Worm (Caenorhabditis elegans): Measurements from ENCODE around the gene R08C7.5.

R08C7.5 gene

ce11 chrIV:4429901-4430300, at the start of gene R08C7.5, which contains the start of gene str-185:
Gene R08C7.5, plus strand, starts transcription at chrIV:4430229.
Gene str-185, minus strand, starts transcription at chrIV:4430001.
- TF ChIP-seq lin-11 (tag; optimal IDR thresholded peaks at IDR 0.05) (no peak), nhr-129 (tag; optimal IDR thresholded peaks at IDR 0.05) (no peak), nhr-11 (tag; optimal IDR thresholded peaks at IDR 0.05) (no peak), lin-39 (tag; optimal IDR thresholded peaks at IDR 0.05) (no peak), crh-2 (tag; optimal IDR thresholded peaks at IDR 0.05) (no peak), sem-4 (tag; optimal IDR thresholded peaks at IDR 0.05) (no peak), ceh-16 (tag; optimal IDR thresholded peaks at IDR 0.05) (no peak), nhr-12 (tag; optimal IDR thresholded peaks at IDR 0.05) (no peak), ztf-4 (tag; optimal IDR thresholded peaks at IDR 0.05) (no peak), dmd-4 (tag; optimal IDR thresholded peaks at IDR 0.05) (no peak), elt-1 (tag; optimal IDR thresholded peaks at IDR 0.05) (no peak), lsy-2 (tag; optimal IDR thresholded peaks at IDR 0.05) (no peak), nhr-77 (tag; optimal IDR thresholded peaks at IDR 0.05) (no peak), unc-55 (GFP tag; optimal IDR thresholded peaks at IDR 0.05) (no peak), nhr-23 (tag; optimal IDR thresholded peaks at IDR 0.05) (no peak), skn-1 (tag; optimal IDR thresholded peaks at IDR 0.05) (no peak), ceh-82 (tag; optimal IDR thresholded peaks at IDR 0.05) (no peak), ZK546.5 (tag; optimal IDR thresholded peaks at IDR 0.05) (no peak)

ce11 chrIV:4386351-4386750, 43.7 kb upstream of the R08C7.5 start, which contains the start of gene tald-1:
Gene tald-1, plus strand, starts transcription at chrIV:4386651.
- TF ChIP-seq nhr-25 (tag; optimal IDR thresholded peaks at IDR 0.05) (no peak), lsy-2 (tag; optimal IDR thresholded peaks at IDR 0.05) (no peak), fos-1 (tag; optimal IDR thresholded peaks at IDR 0.05) (peak; percentile 47)

- TF ChIP-seq peb-1 (tag; optimal IDR thresholded peaks at IDR 0.05) = no peak
- no peak for TF ChIP-seq nhr-11 (tag; optimal IDR thresholded peaks at IDR 0.05)
- peak; percentile 92 for TF ChIP-seq lin-13 (GFP tag; optimal IDR thresholded peaks at IDR 0.05)
- peak; percentile 83 for TF ChIP-seq lin-11 (tag; optimal IDR thresholded peaks at IDR 0.05)
- no peak for TF ChIP-seq unc-62 (GFP tag; optimal IDR thresholded peaks at IDR 0.05)
- TF ChIP-seq Y55F3AM.14 (GFP tag; optimal IDR thresholded peaks at IDR 0.05) = peak; percentile 94
- TF ChIP-seq dmd-4 (tag; optimal IDR thresholded peaks at IDR 0.05) = no peak
- TF ChIP-seq ztf-1 (GFP tag; conservative IDR thresholded peaks at IDR 0.05) = no peak
- TF ChIP-seq nhr-12 (tag; optimal IDR thresholded peaks at IDR 0.05) = no peak
- peak; percentile 86 for TF ChIP-seq ceh-82 (tag; optimal IDR thresholded peaks at IDR 0.05)
- no peak for TF ChIP-seq aly-2 (tag; optimal IDR thresholded peaks at IDR 0.05)
- TF ChIP-seq egl-27 (tag; optimal IDR thresholded peaks at IDR 0.05) = peak; percentile 51
- TF ChIP-seq R02D3.7 (tag; optimal IDR thresholded peaks at IDR 0.05) = peak; percentile 58
- peak; percentile 98 for TF ChIP-seq sma-3 (GFP tag; optimal IDR thresholded peaks at IDR 0.05)
- TF ChIP-seq nhr-10 (tag; optimal IDR thresholded peaks at IDR 0.05) = no peak
- TF ChIP-seq ztf-4 (tag; optimal IDR thresholded peaks at IDR 0.05) = peak; percentile 84
- peak; percentile 89 for TF ChIP-seq mab-5 (tag; optimal IDR thresholded peaks at IDR 0.05)
- no peak for TF ChIP-seq ztf-11 (tag; optimal IDR thresholded peaks at IDR 0.05)
- peak; percentile 95 for TF ChIP-seq nhr-25 (tag; optimal IDR thresholded peaks at IDR 0.05)
- TF ChIP-seq unc-39 (tag; optimal IDR thresholded peaks at IDR 0.05) = no peak
- TF ChIP-seq gmeb-1 (tag; optimal IDR thresholded peaks at IDR 0.05) = peak; percentile 94
- no peak for TF ChIP-seq alr-1 (tag; optimal IDR thresholded peaks at IDR 0.05)
- peak; percentile 78 for TF ChIP-seq nhr-6 (tag; optimal IDR thresholded peaks at IDR 0.05)
- peak; percentile 88 for TF ChIP-seq unc-55 (GFP tag; optimal IDR thresholded peaks at IDR 0.05)
- no peak for TF ChIP-seq elt-1 (tag; optimal IDR thresholded peaks at IDR 0.05)
- TF ChIP-seq lin-39 (tag; optimal IDR thresholded peaks at IDR 0.05) = no peak
- peak in 1 of 2 experiments; percentile 52 for TF ChIP-seq mdl-1 (tag; optimal IDR thresholded peaks at IDR 0.05)
- TF ChIP-seq crh-2 (tag; optimal IDR thresholded peaks at IDR 0.05) = peak; percentile 90
- no peak for TF ChIP-seq elt-3 (tag; optimal IDR thresholded peaks at IDR 0.05)
- TF ChIP-seq F13H6.1 (tag; optimal IDR thresholded peaks at IDR 0.05) = peak; percentile 95
- TF ChIP-seq mbf-1 (tag; optimal IDR thresholded peaks at IDR 0.05) = no peak
- TF ChIP-seq blmp-1 (tag; optimal IDR thresholded peaks at IDR 0.05; ENCODE audit: insufficient read depth) = peak; percentile 57
- peak; percentile 91 to 97 for TF ChIP-seq lsy-2 (tag; optimal IDR thresholded peaks at IDR 0.05)
- TF ChIP-seq skn-1 (tag; optimal IDR thresholded peaks at IDR 0.05) = peak; percentile 60
- peak; percentile 83 for TF ChIP-seq C34F6.9 (tag; optimal IDR thresholded peaks at IDR 0.05)
- TF ChIP-seq ama-1 (optimal IDR thresholded peaks at IDR 0.05) = no peak
- TF ChIP-seq ZK546.5 (tag; optimal IDR thresholded peaks at IDR 0.05) = peak; percentile 87
- TF ChIP-seq nhr-129 (tag; optimal IDR thresholded peaks at IDR 0.05) = peak; percentile 89
- peak; percentile 80 for TF ChIP-seq fos-1 (tag; optimal IDR thresholded peaks at IDR 0.05)
- peak; percentile 96 for TF ChIP-seq sma-9 (GFP tag; optimal IDR thresholded peaks at IDR 0.05)
- no peak for TF ChIP-seq sma-9 (tag; optimal IDR thresholded peaks at IDR 0.05)
- TF ChIP-seq nhr-77 (tag; optimal IDR thresholded peaks at IDR 0.05) = peak; percentile 62
- peak; percentile 19 for TF ChIP-seq ceh-16 (tag; optimal IDR thresholded peaks at IDR 0.05)
- peak; percentile 78 for TF ChIP-seq nhr-237 (tag; optimal IDR thresholded peaks at IDR 0.05)
- TF ChIP-seq sem-4 (tag; optimal IDR thresholded peaks at IDR 0.05) = peak; percentile 90
- peak; percentile 78 for TF ChIP-seq zag-1 (tag; optimal IDR thresholded peaks at IDR 0.05)
- TF ChIP-seq nhr-23 (tag; optimal IDR thresholded peaks at IDR 0.05) = no peak
These were observed 39.6 kb upstream of the R08C7.5 start, which contains the start of the genes rpl-7A and set-21 for ce11 chrIV:4390438-4390894. Gene rpl-7A, minus strand, starts transcription at chrIV:4390590. Gene set-21, plus strand, starts transcription at chrIV:4390844.
